Worm (Caenorhabditis elegans): ENCODE data around the gene W05H9.2.

The W05H9.2 gene

DNA sequence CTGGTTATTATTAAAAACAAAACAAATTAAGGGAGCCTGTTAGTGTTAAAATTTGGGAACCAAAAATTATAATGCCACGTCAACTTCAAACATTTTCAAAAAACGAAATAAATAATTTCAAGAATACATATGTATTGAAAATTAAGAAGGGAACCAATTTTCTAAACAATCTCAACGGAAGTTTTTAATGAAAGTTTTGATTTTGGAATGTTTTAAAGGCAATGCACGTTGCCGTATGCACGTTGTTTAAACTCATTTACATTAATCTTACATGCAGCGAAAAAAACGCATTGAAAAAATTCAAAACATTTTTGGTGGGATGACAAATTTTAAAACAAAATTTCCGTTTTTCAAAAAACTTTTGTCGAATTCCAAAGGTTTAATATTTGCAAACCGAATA lies 6.9 kb downstream of the W05H9.2 start:
- no peak for TF ChIP-seq ceh-24 (tag; optimal IDR thresholded peaks at IDR 0.05)
- no peak for TF ChIP-seq ceh-2 (tag; optimal IDR thresholded peaks at IDR 0.05)
- TF ChIP-seq unc-42 (tag; optimal IDR thresholded peaks at IDR 0.05), result no peak
- no peak for TF ChIP-seq zip-5 (tag; optimal IDR thresholded peaks at IDR 0.05)
- TF ChIP-seq pha-2 (tag; optimal IDR thresholded peaks at IDR 0.05), result no peak
- no peak for TF ChIP-seq che-1 (tag; optimal IDR thresholded peaks at IDR 0.05)
- TF ChIP-seq K02D7.2 (tag; optimal IDR thresholded peaks at IDR 0.05), result no peak
- no peak for TF ChIP-seq ceh-30 (tag; optimal IDR thresholded peaks at IDR 0.05)
- TF ChIP-seq sdc-2 (tag; optimal IDR thresholded peaks at IDR 0.05), result no peak
- no peak for TF ChIP-seq C38D4.7 (GFP tag; optimal IDR thresholded peaks at IDR 0.05)
- TF ChIP-seq hlh-8 (tag; optimal IDR thresholded peaks at IDR 0.05), result no peak
- TF ChIP-seq sox-4 (tag; optimal IDR thresholded peaks at IDR 0.05), result no peak
- TF ChIP-seq madf-2 (tag; optimal IDR thresholded peaks at IDR 0.05), result no peak

DNA sequence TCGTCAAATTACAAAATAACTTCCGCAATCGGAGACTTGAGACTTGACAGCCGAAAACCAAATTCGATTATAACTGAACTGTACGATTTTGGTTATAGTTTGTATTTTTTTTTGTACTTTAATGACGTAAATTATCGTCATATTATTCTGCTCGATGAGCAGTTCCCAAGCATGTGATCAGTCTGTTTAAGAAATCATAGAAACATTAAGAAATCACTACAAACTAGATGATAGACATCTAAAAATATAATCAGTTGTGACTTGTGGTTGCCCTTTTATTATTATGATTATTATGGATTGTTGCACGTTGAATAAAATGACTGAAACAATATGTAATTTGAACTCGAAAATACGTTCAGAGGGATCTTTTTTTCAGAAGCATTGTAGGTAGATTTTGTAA lies 7.4 kb downstream of the W05H9.2 start:
- TF ChIP-seq hlh-13 (GFP tag; optimal IDR thresholded peaks at IDR 0.05) (no peak), K02D7.2 (tag; optimal IDR thresholded peaks at IDR 0.05) (no peak), nhr-11 (tag; optimal IDR thresholded peaks at IDR 0.05) (no peak), unc-86 (tag; optimal IDR thresholded peaks at IDR 0.05) (no peak), che-1 (tag; optimal IDR thresholded peaks at IDR 0.05) (no peak), dmd-4 (tag; optimal IDR thresholded peaks at IDR 0.05; ENCODE audit: borderline replicate concordance) (no peak), pat-9 (tag; optimal IDR thresholded peaks at IDR 0.05) (no peak), rnt-1 (tag; optimal IDR thresholded peaks at IDR 0.05) (no peak), fkh-10 (GFP tag; optimal IDR thresholded peaks at IDR 0.05) (no peak), pha-4 (tag; optimal IDR thresholded peaks at IDR 0.05) (no peak), Y22D7AL.16 (tag; optimal IDR thresholded peaks at IDR 0.05) (no peak), elt-4 (tag; optimal IDR thresholded peaks at IDR 0.05) (no peak), ceh-24 (tag; optimal IDR thresholded peaks at IDR 0.05) (no peak), pha-2 (tag; optimal IDR thresholded peaks at IDR 0.05) (no peak), ceh-18 (tag; optimal IDR thresholded peaks at IDR 0.05) (no peak)

DNA sequence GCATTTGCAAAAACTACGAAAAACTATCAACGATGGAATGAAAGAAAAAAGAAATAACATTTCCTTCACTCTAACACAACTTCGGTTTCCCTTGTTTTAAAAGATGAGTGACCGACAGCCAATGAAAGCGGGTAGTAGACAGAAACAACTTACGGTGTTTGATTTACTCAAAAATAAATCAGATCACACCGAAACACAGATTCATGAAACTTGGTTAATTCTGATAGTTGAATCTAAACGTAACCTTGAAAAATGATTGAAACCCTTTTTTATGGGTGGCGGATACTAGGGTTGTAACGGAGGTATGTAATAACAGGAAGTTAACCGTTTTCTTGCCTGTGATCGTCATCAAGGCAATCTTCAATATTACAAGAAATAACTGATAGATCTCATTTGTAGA lies 8.5 kb downstream of the W05H9.2 start:
- TF ChIP-seq pag-3 (tag; optimal IDR thresholded peaks at IDR 0.05; ENCODE audit: borderline replicate concordance) (no peak), ztf-16 (tag; optimal IDR thresholded peaks at IDR 0.05) (no peak), pha-4 (tag; optimal IDR thresholded peaks at IDR 0.05) (no peak), rnt-1 (tag; optimal IDR thresholded peaks at IDR 0.05) (no peak), madf-2 (tag; optimal IDR thresholded peaks at IDR 0.05) (no peak), nhr-11 (tag; optimal IDR thresholded peaks at IDR 0.05) (no peak), Y22D7AL.16 (tag; optimal IDR thresholded peaks at IDR 0.05) (no peak), T23F11.4 (GFP tag; optimal IDR thresholded peaks at IDR 0.05) (no peak), elt-4 (tag; optimal IDR thresholded peaks at IDR 0.05) (no peak), npax-4 (tag; optimal IDR thresholded peaks at IDR 0.05) (no peak), ceh-24 (tag; optimal IDR thresholded peaks at IDR 0.05) (no peak), K09A11.1 (tag; optimal IDR thresholded peaks at IDR 0.05; ENCODE audit: insufficient read depth) (no peak), sox-4 (tag; optimal IDR thresholded peaks at IDR 0.05) (no peak), ceh-31 (tag; optimal IDR thresholded peaks at IDR 0.05) (no peak)

DNA sequence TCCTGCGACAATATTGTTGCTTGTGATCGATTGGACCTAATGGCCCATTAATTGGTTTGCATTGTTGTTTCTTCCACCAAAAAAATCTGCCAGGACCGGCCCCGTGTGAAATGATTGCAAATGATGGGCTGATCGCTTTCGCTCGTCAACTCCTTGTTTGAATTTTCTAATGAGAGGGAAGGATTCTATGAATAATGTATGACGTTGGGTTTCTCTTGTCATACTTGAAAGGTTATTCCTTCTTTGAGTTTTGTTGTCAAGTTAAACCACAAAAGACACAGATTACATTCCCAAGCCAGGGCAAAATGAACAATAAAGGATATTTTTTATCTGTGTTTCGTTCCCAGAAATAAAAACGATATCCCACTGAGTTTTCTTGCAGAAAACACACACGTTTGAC lies 9.9 kb downstream of the W05H9.2 start:
- TF ChIP-seq T23F11.4 (GFP tag; optimal IDR thresholded peaks at IDR 0.05) (no peak), rnt-1 (tag; optimal IDR thresholded peaks at IDR 0.05) (no peak), elt-2 (tag; optimal IDR thresholded peaks at IDR 0.05) (no peak), unc-55 (GFP tag; optimal IDR thresholded peaks at IDR 0.05) (no peak), eyg-1 (tag; optimal IDR thresholded peaks at IDR 0.05) (no peak), pag-3 (tag; optimal IDR thresholded peaks at IDR 0.05; ENCODE audit: borderline replicate concordance) (no peak), sox-4 (tag; optimal IDR thresholded peaks at IDR 0.05) (no peak), hlh-13 (GFP tag; optimal IDR thresholded peaks at IDR 0.05) (no peak), pqm-1 (tag; optimal IDR thresholded peaks at IDR 0.05) (no peak), hlh-8 (tag; optimal IDR thresholded peaks at IDR 0.05) (no peak)

DNA sequence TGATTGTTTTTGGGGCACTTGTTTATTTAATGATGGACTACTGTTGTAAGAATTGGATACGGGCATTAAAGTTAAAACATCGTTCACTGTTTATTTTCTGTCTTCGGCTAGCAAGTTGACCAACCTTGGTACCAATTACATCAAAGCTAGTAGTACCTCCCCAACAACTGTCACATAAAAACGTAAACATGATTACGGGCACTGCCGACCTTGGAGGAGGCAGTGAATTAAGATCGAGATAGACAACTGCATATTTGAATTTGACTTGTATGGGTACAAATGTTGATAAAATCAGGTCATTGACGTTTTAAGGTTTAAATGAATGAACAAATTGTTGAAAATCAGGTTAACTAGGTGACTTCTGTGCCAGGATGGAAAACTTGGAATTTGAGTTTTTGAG lies 10.4 kb downstream of the W05H9.2 start:
- TF ChIP-seq hlh-30 (tag; optimal IDR thresholded peaks at IDR 0.05; ENCODE audit: insufficient read depth) (no peak), fkh-6 (tag; optimal IDR thresholded peaks at IDR 0.05) (no peak), ama-1 (optimal IDR thresholded peaks at IDR 0.05) (no peak), pax-1 (tag; optimal IDR thresholded peaks at IDR 0.05) (no peak), lin-11 (tag; optimal IDR thresholded peaks at IDR 0.05) (no peak), fax-1 (tag; optimal IDR thresholded peaks at IDR 0.05) (no peak), pat-9 (tag; optimal IDR thresholded peaks at IDR 0.05) (no peak), ttx-3 (tag; optimal IDR thresholded peaks at IDR 0.05) (no peak), pros-1 (tag; optimal IDR thresholded peaks at IDR 0.05) (no peak), ahr-1 (tag; optimal IDR thresholded peaks at IDR 0.05) (no peak), ceh-14 (tag; optimal IDR thresholded peaks at IDR 0.05) (no peak), nhr-232 (tag; optimal IDR thresholded peaks at IDR 0.05) (no peak), hlh-6 (tag; optimal IDR thresholded peaks at IDR 0.05) (no peak), che-1 (tag; optimal IDR thresholded peaks at IDR 0.05) (no peak), hlh-8 (tag; optimal IDR thresholded peaks at IDR 0.05) (no peak)

Measured in whole organism, late embryonic.